Fruit fly (Drosophila melanogaster) whole organism, pupa: ENCODE data around the gene Pk34A.
A peak's percentile ranks its signal among the peaks of the same experiment; 100 is the strongest.

ENCODE experiments used
- CG10348 ChIP-seq: fragments of 200-800 bp; sonication (Bioruptor generic); IDR thresholded peaks from 2 replicates; pipeline ENCODE4 v1.3.6; 2022; ENCODE audit warnings: missing biosample characterization, missing genetic modification characterization
- CG13204 ChIP-seq: fragments of 200-800 bp; sonication (Bioruptor generic); optimal IDR thresholded peaks from 2 replicates; lab custom pipeline; 2018; ENCODE audit warnings: missing biosample characterization, mild to moderate bottlenecking, missing genetic modification characterization, moderate library complexity
- CG14655 ChIP-seq: fragments of 200-800 bp; sonication (Bioruptor generic); optimal IDR thresholded peaks from 3 replicates; lab custom pipeline; 2017; ENCODE audit warnings: mild to moderate bottlenecking, missing biosample characterization, missing genetic modification reagents, missing genetic modification characterization
- CG15710 ChIP-seq: fragments of 200-800 bp; sonication (Bioruptor generic); optimal IDR thresholded peaks from 2 replicates; lab custom pipeline; 2018; ENCODE audit warnings: missing biosample characterization, mild to moderate bottlenecking, missing genetic modification characterization, moderate library complexity
- CG17806 ChIP-seq: fragments of 200-800 bp; sonication (Bioruptor generic); optimal IDR thresholded peaks from 2 replicates; lab custom pipeline; 2018; ENCODE audit warnings: missing biosample characterization, mild to moderate bottlenecking, missing genetic modification characterization, moderate library complexity
- CG4496 ChIP-seq: fragments of 200-800 bp; sonication (Bioruptor generic); IDR thresholded peaks from 3 replicates; pipeline ENCODE4 v1.3.6; 2022; ENCODE audit warnings: missing biosample characterization, missing genetic modification characterization
- CG8159 ChIP-seq: fragments of 200-800 bp; sonication (Bioruptor generic); optimal IDR thresholded peaks from 3 replicates; lab custom pipeline; 2018; ENCODE audit warnings: missing biosample characterization, mild to moderate bottlenecking, missing genetic modification characterization, moderate library complexity
- CG9948 ChIP-seq: fragments of 200-800 bp; sonication (Bioruptor generic); optimal IDR thresholded peaks from 2 replicates; lab custom pipeline; 2018; ENCODE audit warnings: missing biosample characterization, mild to moderate bottlenecking, missing genetic modification characterization, moderate library complexity
- EcR ChIP-seq: fragments of 200-800 bp; sonication (Bioruptor generic); optimal IDR thresholded peaks from 3 replicates; lab custom pipeline; 2019; ENCODE audit warnings: missing biosample characterization, missing genetic modification characterization, mild to moderate bottlenecking, moderate library complexity, missing genetic modification reagents
- Pif1A ChIP-seq: fragments of 200-800 bp; sonication (Bioruptor generic); optimal IDR thresholded peaks from 3 replicates; lab custom pipeline; 2016; ENCODE audit warnings: missing biosample characterization, missing genetic modification characterization
- Pif1B ChIP-seq: fragments of 200-800 bp; sonication (Bioruptor generic); optimal IDR thresholded peaks from 3 replicates; lab custom pipeline; 2016; ENCODE audit warnings: missing biosample characterization, missing genetic modification characterization
- Snoo ChIP-seq: fragments of 200-800 bp; sonication (Bioruptor generic); optimal IDR thresholded peaks from 3 replicates; lab custom pipeline; 2017; ENCODE audit warnings: missing biosample characterization, mild to moderate bottlenecking, missing genetic modification characterization, inconsistent platforms
- fd96Ca ChIP-seq: fragments of 200-800 bp; sonication (Bioruptor generic); IDR thresholded peaks from 3 replicates; pipeline ENCODE4 v1.3.6; 2022; ENCODE audit warnings: missing biosample characterization, missing genetic modification characterization
- rn ChIP-seq: fragments of 200-800 bp; sonication (Bioruptor generic); IDR thresholded peaks from 2 replicates; pipeline ENCODE4 v1.3.6; 2022; ENCODE audit warnings: missing biosample characterization, missing genetic modification characterization

dm6 chr2L:13206857-13207463 is 48.4 kb downstream of the Pk34A start:
- no peak for TF ChIP-seq EcR (GFP tag; lab: Kevin White, UChicago)
- TF ChIP-seq CG8159: no peak
- no peak for TF ChIP-seq CG10348 (GFP tag; lab: Robert Waterston, UW)
- TF ChIP-seq rn: no peak
- no peak for TF ChIP-seq Snoo (tag; lab: Kevin White, UChicago)
- no peak for TF ChIP-seq CG13204 (GFP tag; lab: Kevin White, UChicago)
- no peak for TF ChIP-seq CG15710
- TF ChIP-seq CG17806 (tag; lab: Kevin White, UChicago): no peak
- no peak for TF ChIP-seq Pif1B (GFP tag; lab: Kevin White, UChicago)
- 0 out of 3 replicates have a peak, but pooled peaks have one; percentile 13 for TF ChIP-seq CG4496 (GFP tag; lab: Robert Waterston, UW)
- no peak for TF ChIP-seq fd96Ca (GFP tag; lab: Robert Waterston, UW)
- TF ChIP-seq Pif1A (GFP tag; lab: Kevin White, UChicago): no peak
- no peak for TF ChIP-seq CG9948 (tag; lab: Kevin White, UChicago)
- TF ChIP-seq CG14655: no peak
